Worm (Caenorhabditis elegans): ENCODE results near the gene Y37E11B.7.

Y37E11B.7 gene

DNA sequence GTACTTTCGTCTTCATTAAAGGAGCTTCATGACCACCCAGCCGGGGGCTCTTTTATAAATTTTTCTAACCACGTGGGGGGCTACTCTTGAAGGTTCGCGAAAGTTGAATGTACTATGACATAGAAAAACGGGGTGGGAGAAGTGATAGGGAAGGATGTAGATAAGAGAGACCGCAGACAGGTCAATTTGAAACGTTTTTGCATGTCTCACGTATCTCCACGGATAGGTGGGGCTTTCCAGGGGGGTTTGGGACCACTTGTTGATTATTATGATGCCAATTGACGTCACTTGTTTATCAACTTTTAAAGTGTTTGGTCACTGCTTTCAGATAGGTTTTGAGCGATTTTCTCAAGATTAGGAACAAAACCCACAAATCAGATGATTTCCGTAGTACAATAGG lies 47.6 kb upstream of the Y37E11B.7 start:
- no peak for TF ChIP-seq snpc-4 (tag; optimal IDR thresholded peaks at IDR 0.05)
- TF ChIP-seq mdt-29 (GFP tag; IDR thresholded peaks at IDR 0.05): peak; percentile 64; the same call in 1 of the 2 replicates
- no peak for TF ChIP-seq ceh-82 (tag; optimal IDR thresholded peaks at IDR 0.05)
- TF ChIP-seq nhr-41 (GFP tag; IDR thresholded peaks at IDR 0.05): no peak
- no peak for TF ChIP-seq madf-5 (GFP tag; IDR thresholded peaks at IDR 0.05)
- no peak for TF ChIP-seq lim-7 (GFP tag; IDR thresholded peaks at IDR 0.05)
- TF ChIP-seq lin-39 (tag; optimal IDR thresholded peaks at IDR 0.05): no peak
- TF ChIP-seq daf-12 (tag; optimal IDR thresholded peaks at IDR 0.05): no peak
- TF ChIP-seq unc-62 (GFP tag; optimal IDR thresholded peaks at IDR 0.05 in 1 of 2): peak in 1 of 2 experiments; percentile 36
- TF ChIP-seq unc-62 (tag; optimal IDR thresholded peaks at IDR 0.05): no peak
- no peak for TF ChIP-seq dpl-1 (GFP tag; optimal IDR thresholded peaks at IDR 0.05)
- no peak for TF ChIP-seq mep-1 (tag; optimal IDR thresholded peaks at IDR 0.05)
- peak; percentile 9 for TF ChIP-seq duxl-1 (tag; optimal IDR thresholded peaks at IDR 0.05; ENCODE audit: poor library complexity)
- no peak for TF ChIP-seq nhr-10 (tag; optimal IDR thresholded peaks at IDR 0.05)
- no peak for TF ChIP-seq unc-130 (GFP tag; optimal IDR thresholded peaks at IDR 0.05)
- TF ChIP-seq hlh-11 (tag; optimal IDR thresholded peaks at IDR 0.05): peak; percentile 67
- peak; percentile 61 for TF ChIP-seq zfp-3 (GFP tag; conservative IDR thresholded peaks at IDR 0.05)
- TF ChIP-seq php-3 (GFP tag; IDR thresholded peaks at IDR 0.05): no peak
- no peak for TF ChIP-seq aly-2 (tag; optimal IDR thresholded peaks at IDR 0.05)
- TF ChIP-seq sdz-12 (GFP tag; optimal IDR thresholded peaks at IDR 0.05): no peak
- peak; percentile 6 to 92 for TF ChIP-seq hif-1 (tag; optimal IDR thresholded peaks at IDR 0.05)
- TF ChIP-seq ctbp-1 (GFP tag; IDR thresholded peaks at IDR 0.05): no peak
- TF ChIP-seq mes-2 (tag; optimal IDR thresholded peaks at IDR 0.05; ENCODE audit: poor library complexity, severe bottlenecking): no peak
- no peak for TF ChIP-seq nhr-77 (tag; optimal IDR thresholded peaks at IDR 0.05)
- TF ChIP-seq spr-1 (tag; optimal IDR thresholded peaks at IDR 0.05): no peak
- TF ChIP-seq dmd-6 (GFP tag; IDR thresholded peaks at IDR 0.05): peak; percentile 36; the same call in 1 of the 2 replicates
- TF ChIP-seq daf-16 (GFP tag; optimal IDR thresholded peaks at IDR 0.05): peak in 1 of 2 experiments; percentile 86
- TF ChIP-seq daf-16 (tag; optimal IDR thresholded peaks at IDR 0.05): peak; percentile 35
- TF ChIP-seq ceh-20 (GFP tag; IDR thresholded peaks at IDR 0.05): no peak
- TF ChIP-seq unc-39 (tag; optimal IDR thresholded peaks at IDR 0.05): no peak
- TF ChIP-seq jun-1 (tag; optimal IDR thresholded peaks at IDR 0.05): no peak
- TF ChIP-seq F37D6.2 (tag; optimal IDR thresholded peaks at IDR 0.05): no peak
- TF ChIP-seq nhr-11 (tag; optimal IDR thresholded peaks at IDR 0.05): peak; percentile 46
- peak in 1 of 2 experiments; percentile 18 for TF ChIP-seq mdl-1 (tag; optimal IDR thresholded peaks at IDR 0.05)
- TF ChIP-seq mxl-2 (GFP tag; conservative IDR thresholded peaks at IDR 0.05): no peak
- TF ChIP-seq hlh-30 (tag; optimal IDR thresholded peaks at IDR 0.05; ENCODE audit: insufficient read depth): peak; percentile 65
- TF ChIP-seq F10B5.3 (tag; optimal IDR thresholded peaks at IDR 0.05): no peak
- TF ChIP-seq aha-1 (tag): peak; percentile 87

DNA sequence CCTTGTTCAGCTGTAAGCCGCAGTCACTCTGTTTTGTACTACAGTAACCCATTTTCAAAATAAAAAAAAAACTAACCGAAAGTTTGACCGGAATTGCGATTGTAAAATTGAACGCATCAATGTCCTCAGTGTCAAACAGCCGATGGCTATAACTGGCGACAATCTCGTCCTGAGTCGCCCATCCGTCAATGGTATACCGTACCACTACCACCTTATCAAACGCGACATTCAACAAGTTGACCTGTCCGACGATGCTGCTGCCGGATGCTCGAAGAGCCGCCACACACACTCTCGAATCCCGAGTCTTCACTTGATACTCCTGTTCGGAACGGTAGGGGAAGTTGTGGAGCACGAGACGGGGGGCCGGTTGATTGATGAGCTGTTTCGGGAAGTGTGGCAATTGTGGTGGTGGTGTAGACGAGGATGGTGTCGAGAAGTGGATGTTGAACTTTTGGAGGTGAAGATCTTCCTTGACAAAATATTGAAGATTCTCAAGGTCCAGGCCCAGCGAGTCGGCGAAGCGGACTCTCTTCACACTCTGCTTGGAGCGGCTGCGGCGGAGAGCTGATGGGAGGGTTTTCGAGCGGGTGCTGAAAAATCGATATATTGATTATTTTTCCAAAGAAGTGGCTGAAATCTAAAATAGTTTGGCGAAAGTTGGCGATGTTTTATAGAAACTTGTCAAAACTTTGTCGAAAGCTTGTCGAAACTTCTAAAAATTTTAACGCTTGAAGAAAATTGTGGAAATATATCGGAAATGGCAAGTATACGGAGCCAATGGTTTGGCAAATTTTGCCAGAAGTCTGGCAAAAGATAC lies 46.6 kb upstream of the Y37E11B.7 start:
- TF ChIP-seq lin-38 (GFP tag; IDR thresholded peaks at IDR 0.05): 0 out of 2 replicates have a peak, but pooled peaks have one; percentile 6
- TF ChIP-seq mxl-3 (GFP tag; optimal IDR thresholded peaks at IDR 0.05): peak; percentile 1
- TF ChIP-seq ama-1 (optimal IDR thresholded peaks at IDR 0.05): peak; percentile 44
- 0 out of 2 replicates have a peak, but pooled peaks have one; percentile 33 for TF ChIP-seq D1046.2 (GFP tag; IDR thresholded peaks at IDR 0.05)
- no peak for TF ChIP-seq spr-1 (tag; optimal IDR thresholded peaks at IDR 0.05)
- TF ChIP-seq hlh-11 (tag; optimal IDR thresholded peaks at IDR 0.05): no peak
- peak; percentile 63 for TF ChIP-seq set-16 (GFP tag; IDR thresholded peaks at IDR 0.05)
- no peak for TF ChIP-seq lin-15B (tag; optimal IDR thresholded peaks at IDR 0.05)
- TF ChIP-seq daf-12 (tag; optimal IDR thresholded peaks at IDR 0.05): no peak
- TF ChIP-seq aha-1 (tag): peak; percentile 79
- no peak for TF ChIP-seq mes-2 (tag; optimal IDR thresholded peaks at IDR 0.05; ENCODE audit: poor library complexity, severe bottlenecking)
- TF ChIP-seq ceh-28 (tag; optimal IDR thresholded peaks at IDR 0.05): peak; percentile 73
- TF ChIP-seq nhr-77 (tag; optimal IDR thresholded peaks at IDR 0.05): no peak
- TF ChIP-seq ceh-44 (GFP tag; IDR thresholded peaks at IDR 0.05): no peak
- TF ChIP-seq spr-3 (GFP tag; optimal IDR thresholded peaks at IDR 0.05): no peak
- TF ChIP-seq F26F4.8 (GFP tag; conservative IDR thresholded peaks at IDR 0.05): no peak
